Worm (Caenorhabditis elegans) whole organism, L3 larva: ENCODE results near the gene Y105C5B.25.

Source experiments
- aly-2 ChIP-seq: fragments of 150-350 bp; optimal IDR thresholded peaks from 2 replicates; lab custom pipeline; 2014; ENCODE audit warnings: missing biosample characterization, missing genetic modification characterization
- ceh-16 ChIP-seq: sonication (generic microtip); optimal IDR thresholded peaks from 2 replicates; lab custom pipeline; 2017; ENCODE audit warnings: missing biosample characterization, missing genetic modification characterization
- elt-3 ChIP-seq, 3 experiments: fragments of 150-350 bp in 1 of 3; sonication (generic microtip) in 2 of 3; optimal IDR thresholded peaks; 2 replicates in 2 of 3; 4 replicates in 1 of 3; lab custom pipeline; 2014 to 2017; ENCODE audit warnings: missing biosample characterization in 3 of 3, missing genetic modification characterization in 3 of 3
- fkh-10 ChIP-seq: sonication (generic microtip); optimal IDR thresholded peaks from 2 replicates; lab custom pipeline; 2017; ENCODE audit warnings: missing biosample characterization, missing genetic modification reagents, missing genetic modification characterization
- fos-1 ChIP-seq: fragments of 150-350 bp; optimal IDR thresholded peaks from 2 replicates; lab custom pipeline; 2014; ENCODE audit warnings: missing biosample characterization, missing genetic modification characterization
- jun-1 ChIP-seq: fragments of 150-350 bp; optimal IDR thresholded peaks from 2 replicates; lab custom pipeline; 2014; ENCODE audit warnings: missing biosample characterization, missing genetic modification reagents, missing genetic modification characterization
- nhr-11 ChIP-seq: fragments of 150-350 bp; optimal IDR thresholded peaks from 2 replicates; lab custom pipeline; 2014; ENCODE audit warnings: missing biosample characterization, missing genetic modification characterization
- nhr-12 ChIP-seq: fragments of 150-350 bp; optimal IDR thresholded peaks from 2 replicates; lab custom pipeline; 2014; ENCODE audit warnings: missing biosample characterization, missing genetic modification characterization
- nhr-237 ChIP-seq: fragments of 150-350 bp; optimal IDR thresholded peaks from 2 replicates; lab custom pipeline; 2014; ENCODE audit warnings: missing biosample characterization, missing genetic modification characterization
- nhr-76 ChIP-seq: fragments of 150-350 bp; sonication (generic microtip); optimal IDR thresholded peaks from 5 replicates; lab custom pipeline; 2014; ENCODE audit warnings: missing biosample characterization, missing genetic modification characterization
- snpc-4 ChIP-seq: fragments of 150-350 bp; optimal IDR thresholded peaks from 2 replicates; lab custom pipeline; 2014; ENCODE audit warnings: missing biosample characterization, missing genetic modification characterization
- unc-62 ChIP-seq: fragments of 150-350 bp; sonication (generic microtip); optimal IDR thresholded peaks from 4 replicates; lab custom pipeline; 2014; ENCODE audit warnings: missing biosample characterization, missing genetic modification reagents, missing genetic modification characterization
- zag-1 ChIP-seq: fragments of 150-350 bp; optimal IDR thresholded peaks from 2 replicates; lab custom pipeline; 2014; ENCODE audit warnings: missing biosample characterization, missing genetic modification characterization

- TF ChIP-seq nhr-12 = no peak
- no peak for TF ChIP-seq fos-1 (tag; lab: Kevin White, UChicago)
- no peak for TF ChIP-seq nhr-237
- no peak for TF ChIP-seq aly-2
- TF ChIP-seq ceh-16 (tag; lab: Kevin White, UChicago) = no peak
- no peak for TF ChIP-seq zag-1 (tag; lab: Kevin White, UChicago)
- no peak for TF ChIP-seq elt-3 (tag; optimal IDR thresholded peaks at IDR 0.05; lab: Kevin White, UChicago)
- no peak for TF ChIP-seq nhr-11
- no peak for TF ChIP-seq unc-62 (GFP tag; lab: Kevin White, UChicago)
- TF ChIP-seq jun-1 (tag; lab: Kevin White, UChicago) = no peak
- TF ChIP-seq nhr-76 (tag; lab: Kevin White, UChicago) = no peak
- no peak for TF ChIP-seq fkh-10
- TF ChIP-seq snpc-4 (tag; lab: Kevin White, UChicago) = no peak
Measured at ce11 chrIV:16147055-16147454, at the start of gene Y105C5B.25.
